Fruit fly (Drosophila melanogaster) whole organism, wandering third instar larva: ENCODE measurements around the gene Cisd2.

ENCODE experiments used
- CrebA ChIP-seq: fragments of 200-800 bp; sonication (Bioruptor generic); optimal IDR thresholded peaks from 2 replicates; lab custom pipeline; 2016; ENCODE audit warnings: missing biosample characterization, mild to moderate bottlenecking, missing genetic modification characterization, borderline replicate concordance
- Myc ChIP-seq: fragments of >200 bp; optimal IDR thresholded peaks from 2 replicates; lab custom pipeline; 2017
- Sp1 ChIP-seq: fragments of 200-800 bp; sonication (Bioruptor generic); optimal IDR thresholded peaks from 3 replicates; lab custom pipeline; 2019; ENCODE audit warnings: missing biosample characterization, mild to moderate bottlenecking, missing genetic modification characterization, moderate library complexity
- fru ChIP-seq: fragments of 200-800 bp; sonication (Bioruptor generic); optimal IDR thresholded peaks from 3 replicates; lab custom pipeline; 2016; ENCODE audit warnings: missing biosample characterization, mild to moderate bottlenecking, missing genetic modification characterization
- h ChIP-seq: fragments of 200-800 bp; sonication (Bioruptor generic); optimal IDR thresholded peaks from 3 replicates; lab custom pipeline; 2016; ENCODE audit warnings: missing biosample characterization, mild to moderate bottlenecking, missing genetic modification characterization
- lola ChIP-seq: fragments of >200 bp; optimal IDR thresholded peaks from 2 replicates; lab custom pipeline; 2017; ENCODE audit warnings: missing biosample characterization, missing genetic modification characterization
- rgr ChIP-seq: fragments of 200-800 bp; sonication (Bioruptor generic); optimal IDR thresholded peaks from 3 replicates; lab custom pipeline; 2016; ENCODE audit warnings: missing biosample characterization, mild to moderate bottlenecking, missing genetic modification characterization
- usp ChIP-seq: fragments of >200 bp; optimal IDR thresholded peaks from 2 replicates; lab custom pipeline; 2017; ENCODE audit warnings: missing biosample characterization, missing genetic modification characterization

dm6 chr3R:29238623-29239022, 15.4 kb upstream of the Cisd2 start, which contains the start of gene CG11951:
- TF ChIP-seq fru (GFP tag; lab: Kevin White, UChicago) (no peak), Sp1 (no peak), Myc (lab: Kevin White, UChicago) (no peak), rgr (GFP tag; lab: Kevin White, UChicago) (no peak), lola (GFP tag; lab: Kevin White, UChicago) (no peak), CrebA (GFP tag; lab: Kevin White, UChicago) (no peak), h (GFP tag; lab: Kevin White, UChicago) (no peak), usp (no peak)
